Worm (Caenorhabditis elegans) whole organism, mixed stage, embryonic: Measurements from ENCODE around the gene Y32H12A.6.

Experiments used
- bed-3 ChIP-seq: fragments of 200-800 bp; sonication (Bioruptor generic); optimal IDR thresholded peaks from 3 replicates; lab custom pipeline; 2018; ENCODE audit warnings: mild to moderate bottlenecking, missing genetic modification characterization, moderate library complexity, missing compliant biosample characterization
- blmp-1 ChIP-seq: fragments of 150-350 bp; optimal IDR thresholded peaks from 2 replicates; lab custom pipeline; 2014; ENCODE audit warnings: missing biosample characterization, missing genetic modification characterization
- ceh-43 ChIP-seq: fragments of 200-800 bp; sonication (Bioruptor generic); optimal IDR thresholded peaks from 2 replicates; lab custom pipeline; 2018; ENCODE audit warnings: mild to moderate bottlenecking, missing genetic modification characterization, moderate library complexity, missing compliant biosample characterization
- ceh-83 ChIP-seq: fragments of 200-800 bp; sonication (Bioruptor generic); optimal IDR thresholded peaks from 2 replicates; lab custom pipeline; 2018; ENCODE audit warnings: mild to moderate bottlenecking, missing genetic modification characterization, missing compliant biosample characterization
- ces-1 ChIP-seq: fragments of 150-350 bp; optimal IDR thresholded peaks from 2 replicates; lab custom pipeline; 2014; ENCODE audit warnings: missing biosample characterization, missing genetic modification reagents, missing genetic modification characterization
- cnd-1 ChIP-seq: fragments of 200-800 bp; sonication (Bioruptor generic); optimal IDR thresholded peaks from 2 replicates; lab custom pipeline; 2018; ENCODE audit warnings: mild to moderate bottlenecking, missing genetic modification characterization, missing compliant biosample characterization
- elt-1 ChIP-seq: sonication (generic microtip); optimal IDR thresholded peaks from 2 replicates; lab custom pipeline; 2017; ENCODE audit warnings: missing genetic modification characterization, mild to moderate bottlenecking, missing compliant biosample characterization, antibody characterized with exemption, moderate library complexity, borderline replicate concordance; ENCODE audit not compliant: insufficient read depth
- elt-3 ChIP-seq: fragments of 150-350 bp; optimal IDR thresholded peaks from 2 replicates; lab custom pipeline; 2014; ENCODE audit warnings: missing biosample characterization, missing genetic modification characterization
- flh-1 ChIP-seq: fragments of 200-800 bp; sonication (Bioruptor generic); optimal IDR thresholded peaks from 2 replicates; lab custom pipeline; 2018; ENCODE audit warnings: mild to moderate bottlenecking, missing genetic modification characterization, moderate library complexity, missing compliant biosample characterization
- ham-2 ChIP-seq: fragments of 200-800 bp; sonication (Bioruptor generic); optimal IDR thresholded peaks from 2 replicates; lab custom pipeline; 2018; ENCODE audit warnings: mild to moderate bottlenecking, missing genetic modification characterization, missing compliant biosample characterization
- hlh-1 ChIP-seq: fragments of 150-350 bp; optimal IDR thresholded peaks from 2 replicates; lab custom pipeline; 2014; ENCODE audit warnings: missing biosample characterization, missing genetic modification reagents, missing genetic modification characterization
- lin-13 ChIP-seq: fragments of 150-350 bp; optimal IDR thresholded peaks from 2 replicates; lab custom pipeline; 2014; ENCODE audit warnings: missing biosample characterization, missing genetic modification characterization
- lin-32 ChIP-seq: fragments of 200-800 bp; sonication (Bioruptor generic); optimal IDR thresholded peaks from 2 replicates; lab custom pipeline; 2018; ENCODE audit warnings: mild to moderate bottlenecking, missing genetic modification characterization, missing compliant biosample characterization
- lsy-2 ChIP-seq: fragments of 150-350 bp; optimal IDR thresholded peaks from 2 replicates; lab custom pipeline; 2014; ENCODE audit warnings: missing biosample characterization, missing genetic modification characterization
- mab-5 ChIP-seq: fragments of 150-350 bp; optimal IDR thresholded peaks from 2 replicates; lab custom pipeline; 2014; ENCODE audit warnings: missing biosample characterization, missing genetic modification characterization
- mep-1 ChIP-seq: fragments of 150-350 bp; optimal IDR thresholded peaks from 2 replicates; lab custom pipeline; 2017; ENCODE audit warnings: missing biosample characterization, missing genetic modification reagents, missing genetic modification characterization, inconsistent platforms
- nhr-12 ChIP-seq: fragments of 150-350 bp; optimal IDR thresholded peaks from 2 replicates; lab custom pipeline; 2014; ENCODE audit warnings: missing biosample characterization, missing genetic modification characterization
- nhr-2 ChIP-seq: fragments of 150-350 bp; optimal IDR thresholded peaks from 2 replicates; lab custom pipeline; 2014; ENCODE audit warnings: missing biosample characterization, missing genetic modification characterization
- nhr-237 ChIP-seq: fragments of 150-350 bp; optimal IDR thresholded peaks from 2 replicates; lab custom pipeline; 2014; ENCODE audit warnings: missing biosample characterization, missing genetic modification characterization
- nhr-28 ChIP-seq: fragments of 150-350 bp; optimal IDR thresholded peaks from 2 replicates; lab custom pipeline; 2014; ENCODE audit warnings: missing biosample characterization, missing genetic modification characterization
- nhr-76 ChIP-seq: sonication (generic microtip); optimal IDR thresholded peaks from 2 replicates; lab custom pipeline; 2017; ENCODE audit warnings: missing biosample characterization, missing genetic modification characterization
- pha-4 ChIP-seq: fragments of 150-350 bp; optimal IDR thresholded peaks from 2 replicates; lab custom pipeline; 2018; ENCODE audit warnings: missing biosample characterization, missing genetic modification reagents, missing genetic modification characterization
- sem-2 ChIP-seq: fragments of 200-800 bp; sonication (Bioruptor generic); optimal IDR thresholded peaks from 2 replicates; lab custom pipeline; 2018; ENCODE audit warnings: mild to moderate bottlenecking, missing genetic modification characterization, missing compliant biosample characterization
- sptf-1 ChIP-seq: sonication (generic microtip); optimal IDR thresholded peaks from 2 replicates; lab custom pipeline; 2017; ENCODE audit warnings: mild to moderate bottlenecking, missing genetic modification characterization, moderate library complexity, missing compliant biosample characterization
- tbx-8 ChIP-seq: fragments of 200-800 bp; sonication (Bioruptor generic); optimal IDR thresholded peaks from 2 replicates; lab custom pipeline; 2018; ENCODE audit warnings: mild to moderate bottlenecking, missing genetic modification characterization, moderate library complexity, missing compliant biosample characterization
- unc-120 ChIP-seq: sonication (generic microtip); optimal IDR thresholded peaks from 2 replicates; lab custom pipeline; 2017; ENCODE audit warnings: missing genetic modification characterization, missing compliant biosample characterization; ENCODE audit not compliant: poor library complexity, severe bottlenecking
- unc-39 ChIP-seq: fragments of 150-350 bp; optimal IDR thresholded peaks from 2 replicates; lab custom pipeline; 2014; ENCODE audit warnings: missing biosample characterization, missing genetic modification characterization
- unc-62 ChIP-seq: fragments of 150-350 bp; optimal IDR thresholded peaks from 2 replicates; lab custom pipeline; 2014; ENCODE audit warnings: missing biosample characterization, missing genetic modification reagents, missing genetic modification characterization
- zip-8 ChIP-seq: fragments of 150-350 bp; optimal IDR thresholded peaks from 2 replicates; lab custom pipeline; 2014; ENCODE audit warnings: missing biosample characterization, missing genetic modification characterization
- ztf-11 ChIP-seq: fragments of 150-350 bp; optimal IDR thresholded peaks from 2 replicates; lab custom pipeline; 2014; ENCODE audit warnings: missing biosample characterization, missing genetic modification characterization

The Y32H12A.6 gene

DNA sequence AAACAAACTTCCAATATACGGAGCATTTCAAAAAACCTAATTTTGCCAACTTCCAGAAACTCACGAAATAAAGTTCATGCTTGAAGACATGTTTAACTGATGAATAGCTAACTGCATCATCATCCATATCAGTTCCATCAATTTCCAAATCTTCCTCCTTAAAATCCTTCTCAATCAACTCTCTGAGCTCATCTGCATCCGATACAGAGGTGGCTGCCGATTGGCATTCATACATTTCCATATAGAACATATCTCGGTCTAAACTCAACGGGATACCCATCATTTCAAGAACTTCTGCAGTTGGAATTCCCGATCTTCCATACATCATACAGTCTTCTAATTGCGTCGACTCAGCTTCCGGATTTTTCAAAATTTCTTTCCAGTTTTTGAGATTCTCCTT is 7.4 kb upstream of the Y32H12A.6 start:
- TF ChIP-seq elt-1 (tag; lab: Kevin White, UChicago) (no peak), ztf-11 (tag; lab: Kevin White, UChicago) (no peak)
- TF ChIP-seq, all 35 proteins: peak for 0

DNA sequence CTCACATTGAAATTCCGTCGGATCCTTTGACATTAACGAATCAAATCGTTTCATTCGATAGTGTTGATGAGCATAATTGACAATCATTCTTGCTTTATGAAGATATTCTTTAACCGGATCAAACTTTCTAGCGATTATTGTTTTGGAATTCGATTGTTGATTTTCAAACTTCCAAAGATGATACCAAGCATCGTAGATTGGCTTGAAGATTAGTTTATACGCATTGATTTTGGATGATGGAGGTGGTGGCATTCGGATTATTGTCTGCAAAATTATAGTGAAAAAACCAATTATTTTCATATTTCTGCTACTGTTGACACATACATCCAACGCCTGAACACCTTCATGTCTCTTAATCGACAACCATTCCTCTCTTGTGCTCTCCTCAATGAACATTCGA is 6.1 kb upstream of the Y32H12A.6 start:
- TF ChIP-seq ceh-83 (GFP tag; lab: Kevin White, UChicago) = no peak
- no peak for TF ChIP-seq nhr-12

DNA sequence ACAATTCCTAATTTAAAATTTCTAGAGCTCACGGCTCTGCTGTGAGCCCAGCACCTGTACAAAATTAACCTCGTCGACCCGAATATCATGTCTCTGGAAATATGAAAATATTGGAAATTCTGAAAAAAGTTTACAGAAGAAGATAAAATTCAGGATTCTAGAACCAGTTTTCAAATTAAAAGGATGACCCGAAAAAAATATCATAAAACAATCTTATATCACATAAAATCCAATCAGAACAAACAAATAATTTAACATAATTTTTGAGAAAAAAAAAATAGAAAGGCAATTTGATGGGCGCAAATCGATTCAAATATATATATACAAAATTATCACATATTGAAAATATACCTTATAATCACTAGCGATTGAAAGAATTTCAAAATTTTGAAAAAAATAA is 3.3 kb upstream of the Y32H12A.6 start, which contains the start of gene Y32H12A.7:
Gene Y32H12A.7 (minus strand): TSS at position 101 of the 400 bp plus-strand sequence.
- TF ChIP-seq pha-4 (tag; lab: Kevin White, UChicago) (no peak), zip-8 (tag; lab: Kevin White, UChicago) (no peak), lin-13 (no peak), mab-5 (tag; lab: Kevin White, UChicago) (no peak), lin-32 (no peak), sem-2 (GFP tag; lab: Kevin White, UChicago) (no peak), ces-1 (GFP tag; lab: Kevin White, UChicago) (no peak)
- TF ChIP-seq, all 35 proteins: peak for 0

DNA sequence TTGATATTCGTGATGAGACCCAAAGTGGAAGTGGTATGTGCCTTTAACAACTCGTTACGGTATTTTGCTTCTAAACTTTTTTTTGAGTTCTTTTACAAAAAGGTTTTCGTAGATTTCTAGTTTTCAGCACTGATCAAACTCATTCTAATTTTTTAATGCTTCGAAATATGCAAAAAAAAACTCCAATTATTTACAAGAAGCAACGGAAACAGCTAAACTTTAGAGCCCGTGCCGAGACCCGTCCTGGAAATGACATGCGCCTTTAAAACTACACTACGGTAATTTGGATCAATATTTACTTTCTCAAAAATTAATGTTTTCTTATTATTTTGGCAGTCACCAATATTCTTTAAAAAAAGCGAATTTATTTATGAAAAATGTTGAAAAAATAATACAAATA is 1.4 kb downstream of the Y32H12A.6 start:
- TF ChIP-seq nhr-28 (tag; lab: Kevin White, UChicago) (no peak), ceh-43 (GFP tag; lab: Kevin White, UChicago) (no peak), pha-4 (tag; lab: Kevin White, UChicago) (no peak), ham-2 (no peak), zip-8 (tag; lab: Kevin White, UChicago) (no peak), nhr-12 (no peak), ces-1 (GFP tag; lab: Kevin White, UChicago) (no peak), sem-2 (GFP tag; lab: Kevin White, UChicago) (no peak), unc-39 (tag; lab: Kevin White, UChicago) (no peak), nhr-2 (no peak), bed-3 (GFP tag; lab: Kevin White, UChicago) (no peak), unc-62 (GFP tag; lab: Kevin White, UChicago) (no peak)

DNA sequence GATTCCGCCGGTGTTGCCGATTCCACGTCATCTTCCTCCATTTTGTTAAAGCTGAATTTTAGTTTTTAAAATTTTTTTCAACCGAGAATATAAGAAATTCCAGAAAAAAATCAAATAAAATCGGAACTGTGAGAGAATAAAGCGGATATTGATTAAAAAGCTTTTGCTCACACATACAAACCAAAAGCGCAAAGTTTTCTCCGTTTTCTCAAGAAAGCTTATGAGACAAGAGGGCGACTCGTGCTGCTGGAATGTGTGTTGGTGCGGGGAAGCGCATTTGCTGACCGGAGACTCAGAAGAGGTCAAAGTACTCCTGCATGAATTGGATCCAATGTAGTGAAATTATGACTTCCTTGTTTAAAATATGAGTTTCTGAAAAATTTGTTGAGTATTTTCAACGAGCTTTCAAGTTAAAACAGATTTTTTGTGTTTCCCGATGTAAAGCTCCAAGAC is 2.1 kb downstream of the Y32H12A.6 start, which contains the start of gene paqr-2:
Gene paqr-2 (minus strand): TSS at position 51 of the 453 bp plus-strand sequence.
- TF ChIP-seq lsy-2 (tag; lab: Kevin White, UChicago) (peak; percentile 31), sptf-1 (no peak), nhr-12 (no peak), blmp-1 (tag; lab: Kevin White, UChicago) (no peak), unc-62 (GFP tag; lab: Kevin White, UChicago) (no peak), elt-1 (tag; lab: Kevin White, UChicago) (no peak), cnd-1 (tag; lab: Kevin White, UChicago) (no peak)

DNA sequence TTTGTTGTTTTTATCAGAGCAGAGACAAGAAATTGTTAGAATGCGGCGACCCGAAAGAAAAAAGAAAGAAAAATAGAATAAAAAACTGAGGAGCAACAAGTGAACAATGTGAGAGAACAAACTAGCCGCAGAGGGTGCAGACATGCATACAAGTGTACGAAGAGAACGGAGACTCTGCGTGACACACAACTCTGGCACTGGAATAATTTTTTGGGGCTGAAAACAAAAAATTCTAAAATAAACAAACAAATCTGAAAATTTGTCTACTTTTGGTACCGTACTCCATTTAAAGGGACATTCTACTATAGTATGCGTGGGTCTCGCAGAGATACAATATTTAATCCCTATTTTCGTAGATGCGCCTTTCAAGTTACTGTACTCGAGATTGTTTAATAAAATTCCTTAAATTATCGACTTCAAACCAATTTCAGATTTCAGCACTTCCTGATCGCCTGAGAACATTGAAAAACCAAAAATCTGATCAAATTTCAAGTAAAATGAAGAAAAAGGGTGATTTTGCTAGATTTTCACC is 6.9 kb downstream of the Y32H12A.6 start:
- TF ChIP-seq mep-1 (no peak), sptf-1 (no peak), hlh-1 (tag; lab: Kevin White, UChicago) (no peak), ztf-11 (tag; lab: Kevin White, UChicago) (no peak), nhr-237 (tag; lab: Kevin White, UChicago) (no peak), unc-120 (tag; lab: Kevin White, UChicago) (no peak), ceh-43 (GFP tag; lab: Kevin White, UChicago) (no peak), lin-13 (no peak), lin-32 (no peak), bed-3 (GFP tag; lab: Kevin White, UChicago) (no peak), tbx-8 (GFP tag; lab: Kevin White, UChicago) (no peak), lsy-2 (tag; lab: Kevin White, UChicago) (no peak), pha-4 (tag; lab: Kevin White, UChicago) (no peak), ces-1 (GFP tag; lab: Kevin White, UChicago) (no peak), flh-1 (GFP tag; lab: Kevin White, UChicago) (no peak), nhr-76 (no peak), cnd-1 (tag; lab: Kevin White, UChicago) (no peak), elt-3 (tag; lab: Kevin White, UChicago) (no peak), elt-1 (tag; lab: Kevin White, UChicago) (no peak)
